Fruit fly (Drosophila melanogaster): ENCODE results near the gene CG11594.
A peak's percentile ranks its signal among the peaks of the same experiment; 100 is the strongest.

CG11594 gene

dm6 chr3L:4070996-4071379, 45.2 kb upstream of the CG11594 start:
- peak; percentile 43; the same call in 1 of the 2 replicates for TF ChIP-seq CG10959 (GFP tag; IDR thresholded peaks at IDR 0.05)
- no peak for TF ChIP-seq CG6175 (GFP tag; IDR thresholded peaks at IDR 0.05)
- no peak for TF ChIP-seq Deaf1 (tag; optimal IDR thresholded peaks at IDR 0.05)
- TF ChIP-seq stc (GFP tag; IDR thresholded peaks at IDR 0.05), result peak; percentile 76
- 0 out of 2 replicates have a peak, but pooled peaks have one; percentile 34 for TF ChIP-seq NFAT (GFP tag; IDR thresholded peaks at IDR 0.05)
- peak; percentile 31; the same call in 1 of the 3 replicates for TF ChIP-seq CG2889 (GFP tag; IDR thresholded peaks at IDR 0.05)
- TF ChIP-seq pnt (GFP tag; optimal IDR thresholded peaks at IDR 0.05), result peak; percentile 20
- no peak for TF ChIP-seq CG11398 (GFP tag; optimal IDR thresholded peaks at IDR 0.05)
- TF ChIP-seq bbx (GFP tag; IDR thresholded peaks at IDR 0.05; ENCODE audit: partially characterized antibody), result no peak
- no peak for TF ChIP-seq CG33213 (GFP tag; optimal IDR thresholded peaks at IDR 0.05)
- no peak for TF ChIP-seq Ets97D (GFP tag; optimal IDR thresholded peaks at IDR 0.05)
- TF ChIP-seq nmo (GFP tag; optimal IDR thresholded peaks at IDR 0.05), result no peak
- no peak for TF ChIP-seq Antp (GFP tag; optimal IDR thresholded peaks at IDR 0.05)
- TF ChIP-seq CG7963 (GFP tag; IDR thresholded peaks at IDR 0.05; ENCODE audit: partially characterized antibody), result no peak
- peak; percentile 38; the same call in 1 of the 2 replicates for TF ChIP-seq CG31441 (GFP tag; IDR thresholded peaks at IDR 0.05)
- peak; percentile 76 for TF ChIP-seq bsh (GFP tag; optimal IDR thresholded peaks at IDR 0.05)
- TF ChIP-seq CG2678 (tag; optimal IDR thresholded peaks at IDR 0.05), result peak; percentile 37
- TF ChIP-seq Nf-YC (tag; optimal IDR thresholded peaks at IDR 0.05), result no peak
- TF ChIP-seq H15 (GFP tag; IDR thresholded peaks at IDR 0.05), result peak; percentile 64; the same call in 2 of the 3 replicates
- TF ChIP-seq CG13775 (GFP tag; optimal IDR thresholded peaks at IDR 0.05), result no peak
- TF ChIP-seq Dip3 (GFP tag; optimal IDR thresholded peaks at IDR 0.05), result peak; percentile 9
- no peak for TF ChIP-seq Jarid2 (GFP tag; optimal IDR thresholded peaks at IDR 0.05)
- peak; percentile 74 for TF ChIP-seq CG14050 (GFP tag; IDR thresholded peaks at IDR 0.05)
- no peak for TF ChIP-seq dm (GFP tag; optimal IDR thresholded peaks at IDR 0.05)
- no peak for TF ChIP-seq prd (optimal IDR thresholded peaks at IDR 0.05)
- peak; percentile 66 for TF ChIP-seq prd (GFP tag; IDR thresholded peaks at IDR 0.05)
- TF ChIP-seq nerfin-2 (GFP tag; IDR thresholded peaks at IDR 0.05; ENCODE audit: partially characterized antibody), result no peak
- peak; percentile 56 for TF ChIP-seq Blimp-1 (GFP tag; optimal IDR thresholded peaks at IDR 0.05)
- peak; percentile 12 for TF ChIP-seq CG17186 (GFP tag; optimal IDR thresholded peaks at IDR 0.05)
- peak; percentile 75 for TF ChIP-seq CG10366 (GFP tag; IDR thresholded peaks at IDR 0.05)
- no peak for TF ChIP-seq fru (optimal IDR thresholded peaks at IDR 0.05)
- TF ChIP-seq ham (GFP tag; IDR thresholded peaks at IDR 0.05), result peak; percentile 46; the same call in 1 of the 2 replicates
- peak; percentile 78 for TF ChIP-seq dysf (GFP tag; IDR thresholded peaks at IDR 0.05)
- peak; percentile 88 for TF ChIP-seq slbo (GFP tag; IDR thresholded peaks at IDR 0.05)
- no peak for TF ChIP-seq scrt (GFP tag; optimal IDR thresholded peaks at IDR 0.05)
- TF ChIP-seq CG13123 (GFP tag; optimal IDR thresholded peaks at IDR 0.05), result peak; percentile 32
- TF ChIP-seq CG9609 (GFP tag; optimal IDR thresholded peaks at IDR 0.05), result peak; percentile 45
- TF ChIP-seq CG17328 (GFP tag; IDR thresholded peaks at IDR 0.05), result peak; percentile 79
- TF ChIP-seq CG7556 (GFP tag; optimal IDR thresholded peaks at IDR 0.05), result peak; percentile 46
- peak; percentile 55 for TF ChIP-seq lab (GFP tag; optimal IDR thresholded peaks at IDR 0.05)
- TF ChIP-seq CG7271 (tag; optimal IDR thresholded peaks at IDR 0.05), result no peak
- TF ChIP-seq Dbx (GFP tag; IDR thresholded peaks at IDR 0.05), result peak; percentile 59
- peak; percentile 8 for TF ChIP-seq CG9876 (GFP tag; optimal IDR thresholded peaks at IDR 0.05)
- TF ChIP-seq CG33557 (GFP tag; optimal IDR thresholded peaks at IDR 0.05), result no peak
- TF ChIP-seq CG30020 (tag; optimal IDR thresholded peaks at IDR 0.05), result no peak
- TF ChIP-seq Mrtf (GFP tag; IDR thresholded peaks at IDR 0.05), result peak; percentile 51; the same call in 1 of the 3 replicates
- peak; percentile 83 for TF ChIP-seq Ada2b (GFP tag; IDR thresholded peaks at IDR 0.05)
- no peak for TF ChIP-seq Bdp1 (GFP tag; optimal IDR thresholded peaks at IDR 0.05)
- no peak for TF ChIP-seq D19B (GFP tag; optimal IDR thresholded peaks at IDR 0.05)
- peak; percentile 39 for TF ChIP-seq bcd (GFP tag; optimal IDR thresholded peaks at IDR 0.05)
- no peak for TF ChIP-seq psq (GFP tag; optimal IDR thresholded peaks at IDR 0.05)
- peak; percentile 54; the same call in 1 of the 2 replicates for TF ChIP-seq Taf1 (GFP tag; IDR thresholded peaks at IDR 0.05)

Measured in whole organism, embryonic.